Fruit fly (Drosophila melanogaster) whole organism, embryonic: Measurements from ENCODE around the gene UQCR-6.4L.

Experiments used
- ATbp ChIP-seq: fragments of 200-800 bp; sonication (Bioruptor generic); optimal IDR thresholded peaks from 2 replicates; lab custom pipeline; 2017; ENCODE audit warnings: missing biosample characterization, mild to moderate bottlenecking, missing genetic modification characterization, missing genetic modification reagents
- Adf1 ChIP-seq: fragments of 200-800 bp; sonication (Bioruptor generic); IDR thresholded peaks from 2 replicates; pipeline ENCODE4 v1.3.6; 2022; ENCODE audit warnings: missing biosample characterization, missing genetic modification characterization
- Atf6 ChIP-seq: fragments of 200-800 bp; sonication (Bioruptor generic); IDR thresholded peaks from 2 replicates; pipeline ENCODE4 v1.3.6; 2022; ENCODE audit warnings: missing biosample characterization, missing genetic modification characterization
- Awh ChIP-seq: fragments of 200-800 bp; sonication (Bioruptor generic); IDR thresholded peaks from 2 replicates; pipeline ENCODE4, ENCODE4 v1.3.6; 2022; ENCODE audit warnings: missing biosample characterization, missing genetic modification characterization
- Bdp1 ChIP-seq: fragments of 200-800 bp; sonication (Bioruptor generic); optimal IDR thresholded peaks from 3 replicates; lab custom pipeline; 2016; ENCODE audit warnings: missing biosample characterization, missing genetic modification characterization
- CG10147 ChIP-seq: fragments of 200-800 bp; sonication (Bioruptor generic); optimal IDR thresholded peaks from 2 replicates; lab custom pipeline; 2019; ENCODE audit warnings: missing biosample characterization, mild to moderate bottlenecking, missing genetic modification characterization, moderate library complexity
- CG1024 ChIP-seq: fragments of 200-800 bp; sonication (Bioruptor generic); IDR thresholded peaks from 2 replicates; pipeline ENCODE4 v1.3.6; 2022; ENCODE audit warnings: missing biosample characterization, missing genetic modification characterization
- CG11085 ChIP-seq: fragments of 200-800 bp; sonication (Bioruptor generic); IDR thresholded peaks from 2 replicates; pipeline ENCODE4 v1.3.6; 2022; ENCODE audit warnings: missing biosample characterization, missing genetic modification characterization
- CG12942 ChIP-seq: fragments of 200-800 bp; sonication (Bioruptor generic); optimal IDR thresholded peaks from 3 replicates; lab custom pipeline; 2016; ENCODE audit warnings: missing biosample characterization, missing genetic modification characterization
- CG13424 ChIP-seq: fragments of 200-800 bp; sonication (Bioruptor generic); optimal IDR thresholded peaks from 2 replicates; lab custom pipeline; 2019; ENCODE audit warnings: missing biosample characterization, mild to moderate bottlenecking, missing genetic modification characterization, moderate library complexity
- CG14965 ChIP-seq: fragments of 200-800 bp; sonication (Bioruptor generic); optimal IDR thresholded peaks from 2 replicates; lab custom pipeline; 2016; ENCODE audit warnings: missing biosample characterization, missing genetic modification characterization, borderline replicate concordance
- CG15479 ChIP-seq: fragments of 200-800 bp; sonication (Bioruptor generic); optimal IDR thresholded peaks from 3 replicates; lab custom pipeline; 2019; ENCODE audit warnings: missing biosample characterization, mild to moderate bottlenecking, missing genetic modification characterization, moderate library complexity
- CG15514 ChIP-seq: fragments of 200-800 bp; sonication (Bioruptor generic); optimal IDR thresholded peaks from 3 replicates; lab custom pipeline; 2017; ENCODE audit warnings: missing biosample characterization, missing genetic modification characterization, mild to moderate bottlenecking, moderate library complexity, missing genetic modification reagents
- CG2199 ChIP-seq: fragments of 200-800 bp; sonication (Bioruptor generic); IDR thresholded peaks from 3 replicates; pipeline ENCODE4 v1.3.6; 2022; ENCODE audit warnings: missing biosample characterization, missing genetic modification characterization
- CG30431 ChIP-seq: fragments of 200-800 bp; sonication (Bioruptor generic); optimal IDR thresholded peaks from 2 replicates; lab custom pipeline; 2017; ENCODE audit warnings: missing biosample characterization, missing genetic modification characterization
- CG31388 ChIP-seq: fragments of 200-800 bp; sonication (Bioruptor generic); optimal IDR thresholded peaks from 2 replicates; lab custom pipeline; 2016; ENCODE audit warnings: missing biosample characterization, missing genetic modification characterization
- CG34422 ChIP-seq: fragments of 200-800 bp; sonication (Bioruptor generic); IDR thresholded peaks from 3 replicates; pipeline ENCODE4 v1.3.6; 2022; ENCODE audit warnings: missing biosample characterization, missing genetic modification characterization
- CG3847 ChIP-seq: fragments of 200-800 bp; sonication (Bioruptor generic); IDR thresholded peaks from 2 replicates; pipeline ENCODE4 v1.3.6; 2022; ENCODE audit warnings: missing biosample characterization, missing genetic modification characterization
- CG6175 ChIP-seq: fragments of 200-800 bp; sonication (Bioruptor generic); IDR thresholded peaks from 3 replicates; pipeline ENCODE4 v1.3.6; 2022; ENCODE audit warnings: missing biosample characterization, missing genetic modification characterization
- CG7745 ChIP-seq: fragments of 200-800 bp; sonication (Bioruptor generic); optimal IDR thresholded peaks from 2 replicates; lab custom pipeline; 2018; ENCODE audit warnings: missing biosample characterization, mild to moderate bottlenecking, missing genetic modification characterization, moderate library complexity
- CG7839 ChIP-seq: fragments of 200-800 bp; sonication (Bioruptor generic); optimal IDR thresholded peaks from 3 replicates; lab custom pipeline; 2018; ENCODE audit warnings: missing biosample characterization, mild to moderate bottlenecking, missing genetic modification characterization, moderate library complexity
- CG8388 ChIP-seq: fragments of 200-800 bp; sonication (Bioruptor generic); optimal IDR thresholded peaks from 2 replicates; lab custom pipeline; 2019; ENCODE audit warnings: missing biosample characterization, mild to moderate bottlenecking, missing genetic modification characterization, moderate library complexity
- CHES-1-like ChIP-seq: fragments of 200-800 bp; sonication (Bioruptor generic); optimal IDR thresholded peaks from 2 replicates; lab custom pipeline; 2016; ENCODE audit warnings: missing biosample characterization, missing genetic modification characterization
- Doc3 ChIP-seq: fragments of 200-800 bp; sonication (Bioruptor generic); IDR thresholded peaks from 3 replicates; pipeline ENCODE4 v1.3.6; 2022; ENCODE audit warnings: missing biosample characterization, missing genetic modification characterization; ENCODE audit not compliant: partially characterized antibody
- Drgx ChIP-seq: fragments of 200-800 bp; sonication (Bioruptor generic); IDR thresholded peaks from 2 replicates; pipeline ENCODE4 v1.3.6; 2022; ENCODE audit warnings: missing biosample characterization, missing genetic modification characterization
- Ets65A ChIP-seq: fragments of 200-800 bp; sonication (Bioruptor generic); peaks from one replicate; lab custom pipeline; 2016; ENCODE audit warnings: missing biosample characterization, missing genetic modification characterization
- HmgD ChIP-seq: fragments of 200-800 bp; sonication (Bioruptor generic); optimal IDR thresholded peaks from 3 replicates; lab custom pipeline; 2016; ENCODE audit warnings: missing biosample characterization, missing genetic modification characterization
- Hr78 ChIP-seq, 2 experiments: fragments of 200-800 bp in 1 of 2; fragments of >200 bp in 1 of 2; sonication (Bioruptor generic) in 1 of 2; optimal IDR thresholded peaks; 2 replicates each; lab custom pipeline; 2017 to 2019; ENCODE audit warnings: missing biosample characterization in 2 of 2, missing genetic modification characterization in 2 of 2, mild to moderate bottlenecking in 1 of 2, moderate library complexity in 1 of 2
- MESR4 ChIP-seq: fragments of 200-800 bp; sonication (Bioruptor generic); optimal IDR thresholded peaks from 2 replicates; lab custom pipeline; 2018; ENCODE audit warnings: missing biosample characterization, mild to moderate bottlenecking, missing genetic modification characterization, moderate library complexity
- Mes4 ChIP-seq: fragments of 200-800 bp; sonication (Bioruptor generic); optimal IDR thresholded peaks from 2 replicates; lab custom pipeline; 2016; ENCODE audit warnings: missing biosample characterization, missing genetic modification characterization
- Poxn ChIP-seq: fragments of 200-800 bp; sonication (Bioruptor generic); IDR thresholded peaks from 2 replicates; pipeline ENCODE4 v1.3.6; 2022; ENCODE audit warnings: missing biosample characterization, missing genetic modification characterization
- Scr ChIP-seq: fragments of 200-800 bp; sonication (Bioruptor generic); IDR thresholded peaks from 2 replicates; pipeline ENCODE4 v1.3.6; 2022; ENCODE audit warnings: missing biosample characterization, missing genetic modification characterization; ENCODE audit not compliant: partially characterized antibody
- Ssrp ChIP-seq: fragments of 200-800 bp; sonication (Bioruptor generic); optimal IDR thresholded peaks from 2 replicates; lab custom pipeline; 2018; ENCODE audit warnings: missing biosample characterization, mild to moderate bottlenecking, missing genetic modification characterization, moderate library complexity
- Xrp1 ChIP-seq: fragments of 200-800 bp; sonication (Bioruptor generic); IDR thresholded peaks from 2 replicates; pipeline ENCODE4 v1.3.6; 2022; ENCODE audit warnings: missing biosample characterization, missing genetic modification characterization
- abd-A ChIP-seq: fragments of 200-800 bp; sonication (Bioruptor generic); optimal IDR thresholded peaks from 3 replicates; lab custom pipeline; 2019; ENCODE audit warnings: missing biosample characterization, mild to moderate bottlenecking, missing genetic modification characterization, moderate library complexity
- ara ChIP-seq: fragments of 200-800 bp; sonication (Bioruptor generic); IDR thresholded peaks from 2 replicates; pipeline ENCODE4 v1.3.6; 2022; ENCODE audit warnings: missing biosample characterization, missing genetic modification characterization
- bbx ChIP-seq: fragments of 200-800 bp; sonication (Bioruptor generic); IDR thresholded peaks from 2 replicates; pipeline ENCODE4 v1.3.6; 2022; ENCODE audit warnings: missing biosample characterization, missing genetic modification characterization; ENCODE audit not compliant: partially characterized antibody
- btn ChIP-seq: fragments of 200-800 bp; sonication (Bioruptor generic); optimal IDR thresholded peaks from 2 replicates; lab custom pipeline; 2016; ENCODE audit warnings: missing biosample characterization, missing genetic modification characterization
- caup ChIP-seq: fragments of 200-800 bp; sonication (Bioruptor generic); optimal IDR thresholded peaks from 3 replicates; lab custom pipeline; 2017; ENCODE audit warnings: missing biosample characterization, mild to moderate bottlenecking, missing genetic modification characterization, moderate library complexity; ENCODE audit not compliant: severe bottlenecking
- chn ChIP-seq: fragments of 200-800 bp; sonication (Bioruptor generic); optimal IDR thresholded peaks from 2 replicates; lab custom pipeline; 2016; ENCODE audit warnings: missing biosample characterization, missing genetic modification characterization
- dan ChIP-seq: fragments of 200-800 bp; sonication (Bioruptor generic); IDR thresholded peaks from 2 replicates; pipeline ENCODE4 v1.3.6; 2022; ENCODE audit warnings: missing biosample characterization, missing genetic modification characterization
- fd64A ChIP-seq: fragments of 200-800 bp; sonication (Bioruptor generic); optimal IDR thresholded peaks from 3 replicates; lab custom pipeline; 2018; ENCODE audit warnings: missing biosample characterization, mild to moderate bottlenecking, missing genetic modification characterization
- fd96Cb ChIP-seq: fragments of 200-800 bp; sonication (Bioruptor generic); optimal IDR thresholded peaks from 2 replicates; lab custom pipeline; 2018; ENCODE audit warnings: missing biosample characterization, mild to moderate bottlenecking, missing genetic modification characterization, moderate library complexity
- gcm2 ChIP-seq: fragments of 200-800 bp; sonication (Bioruptor generic); optimal IDR thresholded peaks from 2 replicates; lab custom pipeline; 2016; ENCODE audit warnings: missing biosample characterization, missing genetic modification characterization
- ken ChIP-seq: fragments of 200-800 bp; sonication (Bioruptor generic); IDR thresholded peaks from 3 replicates; pipeline ENCODE4 v1.3.6; 2022; ENCODE audit warnings: missing biosample characterization, missing genetic modification characterization
- lbe ChIP-seq: fragments of 200-800 bp; sonication (Bioruptor generic); optimal IDR thresholded peaks from 2 replicates; lab custom pipeline; 2016; ENCODE audit warnings: missing biosample characterization, mild to moderate bottlenecking, missing genetic modification characterization
- nerfin-1 ChIP-seq: fragments of 200-800 bp; sonication (Bioruptor generic); optimal IDR thresholded peaks from 3 replicates; lab custom pipeline; 2019; ENCODE audit warnings: missing biosample characterization, mild to moderate bottlenecking, missing genetic modification characterization, moderate library complexity
- seq ChIP-seq: fragments of 200-800 bp; sonication (Bioruptor generic); IDR thresholded peaks from 2 replicates; pipeline ENCODE4 v1.3.6; 2022; ENCODE audit warnings: missing biosample characterization, missing genetic modification characterization
- slou ChIP-seq: fragments of 200-800 bp; sonication (Bioruptor generic); optimal IDR thresholded peaks from 3 replicates; lab custom pipeline; 2016; ENCODE audit warnings: missing biosample characterization, missing genetic modification characterization
- unc-4 ChIP-seq: fragments of 200-800 bp; sonication (Bioruptor generic); IDR thresholded peaks from 2 replicates; pipeline ENCODE4 v1.3.6; 2022; ENCODE audit warnings: missing biosample characterization, missing genetic modification characterization; ENCODE audit not compliant: partially characterized antibody
- unpg ChIP-seq: fragments of 200-800 bp; sonication (Bioruptor generic); optimal IDR thresholded peaks from 3 replicates; lab custom pipeline; 2018; ENCODE audit warnings: missing biosample characterization, mild to moderate bottlenecking, missing genetic modification characterization, moderate library complexity

Gene UQCR-6.4L

dm6 chr3L:16580049-16580448 lies 13.5 kb downstream of the UQCR-6.4L start, which contains the start of gene nxf2 (continued):
- TF ChIP-seq btn (GFP tag; lab: Kevin White, UChicago) (no peak), MESR4 (no peak), gcm2 (GFP tag; lab: Kevin White, UChicago) (no peak), CG13424 (no peak), CG15479 (no peak), CG6175 (GFP tag; lab: Robert Waterston, UW) (no peak), fd96Cb (tag; lab: Kevin White, UChicago) (no peak), dan (no peak), Xrp1 (GFP tag; lab: Robert Waterston, UW) (0 out of 2 replicates have a peak, but pooled peaks have one; percentile 25), Mes4 (no peak), CG3847 (no peak), abd-A (tag; lab: Kevin White, UChicago) (no peak), ara (GFP tag; lab: Robert Waterston, UW) (no peak), Atf6 (no peak), Bdp1 (GFP tag; lab: Kevin White, UChicago) (no peak), CG31388 (GFP tag; lab: Kevin White, UChicago) (no peak), CG12942 (GFP tag; lab: Kevin White, UChicago) (no peak), Ets65A (GFP tag; lab: Kevin White, UChicago) (no peak), seq (no peak), CHES-1-like (GFP tag; lab: Kevin White, UChicago) (no peak), fd64A (GFP tag; lab: Kevin White, UChicago) (no peak), caup (no peak), unpg (no peak), lbe (GFP tag; lab: Kevin White, UChicago) (peak; percentile 10), Awh (GFP tag; lab: Robert Waterston, UW) (no peak), Adf1 (GFP tag; lab: Robert Waterston, UW) (no peak), CG2199 (GFP tag; lab: Robert Waterston, UW) (0 out of 3 replicates have a peak, but pooled peaks have one; percentile 41), ken (GFP tag; lab: Robert Waterston, UW) (no peak), unc-4 (GFP tag; lab: Robert Waterston, UW) (peak; percentile 54), CG10147 (no peak), CG1024 (GFP tag; lab: Robert Waterston, UW) (no peak), CG34422 (GFP tag; lab: Robert Waterston, UW) (no peak), Doc3 (no peak), ATbp (GFP tag; lab: Kevin White, UChicago) (no peak), slou (GFP tag; lab: Kevin White, UChicago) (no peak), CG15514 (GFP tag; lab: Kevin White, UChicago) (no peak), nerfin-1 (tag; lab: Kevin White, UChicago) (peak; percentile 43), Drgx (no peak), bbx (GFP tag; lab: Robert Waterston, UW) (peak; percentile 68), Hr78 (GFP tag; optimal IDR thresholded peaks at IDR 0.05; lab: Kevin White, UChicago) (no peak), CG7839 (tag; lab: Kevin White, UChicago) (no peak), CG30431 (GFP tag; lab: Kevin White, UChicago) (no peak), Ssrp (tag; lab: Kevin White, UChicago) (no peak), CG8388 (no peak), CG7745 (tag; lab: Kevin White, UChicago) (no peak), Scr (GFP tag; lab: Robert Waterston, UW) (peak; percentile 66), HmgD (GFP tag; lab: Kevin White, UChicago) (no peak), CG11085 (GFP tag; lab: Robert Waterston, UW) (no peak), chn (GFP tag; lab: Kevin White, UChicago) (no peak), CG14965 (GFP tag; lab: Kevin White, UChicago) (no peak), Poxn (no peak)
